Fruit fly (Drosophila melanogaster): ENCODE data around the gene CG10591.

CG10591 gene

dm6 chr3L:5611732-5612250, 12.3 kb upstream of the CG10591 start (continued):
- TF ChIP-seq dimm (GFP tag; IDR thresholded peaks at IDR 0.05) (peak; percentile 33; the same call in 1 of the 2 replicates), vvl (GFP tag; IDR thresholded peaks at IDR 0.05) (peak; percentile 92), pan (optimal IDR thresholded peaks at IDR 0.05) (no peak), pan (GFP tag; optimal IDR thresholded peaks at IDR 0.05 in 1 of 2, IDR thresholded peaks at IDR 0.05 in 1 of 2) (peak in 1 of 2 experiments; percentile 66), nerfin-2 (GFP tag; IDR thresholded peaks at IDR 0.05; ENCODE audit: partially characterized antibody) (no peak), CG18476 (GFP tag; optimal IDR thresholded peaks at IDR 0.05) (peak; percentile 70), bab2 (GFP tag; optimal IDR thresholded peaks at IDR 0.05) (peak; percentile 42), CG6689 (GFP tag; IDR thresholded peaks at IDR 0.05) (peak; percentile 83), C15 (GFP tag; IDR thresholded peaks at IDR 0.05) (no peak), Hmx (GFP tag; optimal IDR thresholded peaks at IDR 0.05) (no peak), CG8478 (optimal IDR thresholded peaks at IDR 0.05) (no peak), pros (GFP tag; optimal IDR thresholded peaks at IDR 0.05) (peak; percentile 74), kni (GFP tag; optimal IDR thresholded peaks at IDR 0.05) (peak; percentile 92), CG30020 (tag; optimal IDR thresholded peaks at IDR 0.05) (peak; percentile 64), prd (optimal IDR thresholded peaks at IDR 0.05) (no peak), prd (GFP tag; IDR thresholded peaks at IDR 0.05) (peak; percentile 76), CG14965 (GFP tag; optimal IDR thresholded peaks at IDR 0.05; ENCODE audit: borderline replicate concordance) (no peak), pzg (GFP tag; optimal IDR thresholded peaks at IDR 0.05) (no peak), CG16813 (GFP tag; IDR thresholded peaks at IDR 0.05; ENCODE audit: partially characterized antibody) (no peak), Mes4 (GFP tag; optimal IDR thresholded peaks at IDR 0.05) (peak; percentile 51), eve (GFP tag; optimal IDR thresholded peaks at IDR 0.05) (peak in 1 of 2 experiments; percentile 94), Bgb (GFP tag; IDR thresholded peaks at IDR 0.05; ENCODE audit: partially characterized antibody) (no peak), NfI (GFP tag; optimal IDR thresholded peaks at IDR 0.05) (peak; percentile 59), CG9817 (tag; optimal IDR thresholded peaks at IDR 0.05) (peak; percentile 56), CG4328 (GFP tag; optimal IDR thresholded peaks at IDR 0.05) (peak; percentile 55), CG8944 (GFP tag; optimal IDR thresholded peaks at IDR 0.05) (no peak), CG2129 (GFP tag; IDR thresholded peaks at IDR 0.05; ENCODE audit: partially characterized antibody) (no peak), H15 (GFP tag; IDR thresholded peaks at IDR 0.05) (peak; percentile 64), CG2116 (GFP tag; optimal IDR thresholded peaks at IDR 0.05) (peak; percentile 33), CG10267 (tag; optimal IDR thresholded peaks at IDR 0.05) (peak; percentile 89), CG5245 (GFP tag; optimal IDR thresholded peaks at IDR 0.05) (peak; percentile 61), CG4424 (GFP tag; optimal IDR thresholded peaks at IDR 0.05) (peak; percentile 87), dm (GFP tag; optimal IDR thresholded peaks at IDR 0.05) (peak; percentile 39), CG12236 (GFP tag; optimal IDR thresholded peaks at IDR 0.05) (peak; percentile 51), CG17612 (GFP tag; IDR thresholded peaks at IDR 0.05) (no peak), ato (GFP tag; IDR thresholded peaks at IDR 0.05; ENCODE audit: partially characterized antibody) (no peak), da (GFP tag; optimal IDR thresholded peaks at IDR 0.05) (no peak), lilli (GFP tag; optimal IDR thresholded peaks at IDR 0.05) (peak; percentile 72), CG7745 (tag; optimal IDR thresholded peaks at IDR 0.05) (peak; percentile 71), CG4282 (GFP tag; optimal IDR thresholded peaks at IDR 0.05) (no peak), Dref (GFP tag; IDR thresholded peaks at IDR 0.05) (no peak), Mad (GFP tag; optimal IDR thresholded peaks at IDR 0.05) (peak; percentile 38), p53 (GFP tag; optimal IDR thresholded peaks at IDR 0.05) (no peak), CG2712 (tag; optimal IDR thresholded peaks at IDR 0.05) (peak; percentile 95), CG10431 (GFP tag; optimal IDR thresholded peaks at IDR 0.05) (peak; percentile 76), croc (GFP tag; conservative IDR thresholded peaks at IDR 0.05) (peak; percentile 78), jigr1 (GFP tag; IDR thresholded peaks at IDR 0.05) (no peak), CG1602 (GFP tag; optimal IDR thresholded peaks at IDR 0.05) (peak; percentile 76), CG17359 (tag; optimal IDR thresholded peaks at IDR 0.05) (no peak), caup (GFP tag; optimal IDR thresholded peaks at IDR 0.05; ENCODE audit: severe bottlenecking) (peak; percentile 44), nom (GFP tag; optimal IDR thresholded peaks at IDR 0.05) (no peak)
